Fruit fly (Drosophila melanogaster): ENCODE measurements around the gene TP53INP.

The TP53INP gene

dm6 chr3L:4411025-4411873 lies 4.5 kb downstream of the TP53INP start:
- TF ChIP-seq row (GFP tag; IDR thresholded peaks at IDR 0.05) (peak; percentile 25; the same call in 1 of the 3 replicates), pita (GFP tag; optimal IDR thresholded peaks at IDR 0.05) (no peak), CG12219 (GFP tag; optimal IDR thresholded peaks at IDR 0.05) (no peak), CG4730 (GFP tag; IDR thresholded peaks at IDR 0.05) (no peak), eve (GFP tag; optimal IDR thresholded peaks at IDR 0.05) (peak in 1 of 2 experiments; percentile 76), hbn (GFP tag; IDR thresholded peaks at IDR 0.05; ENCODE audit: partially characterized antibody) (no peak), CG8281 (tag; optimal IDR thresholded peaks at IDR 0.05) (no peak), E2f1 (GFP tag; IDR thresholded peaks at IDR 0.05) (no peak), Hr51 (GFP tag; optimal IDR thresholded peaks at IDR 0.05) (peak in 1 of 2 experiments; percentile 22), nerfin-1 (tag; optimal IDR thresholded peaks at IDR 0.05) (no peak), CG11695 (GFP tag; IDR thresholded peaks at IDR 0.05) (no peak), gcm2 (GFP tag; optimal IDR thresholded peaks at IDR 0.05) (no peak), CG8944 (GFP tag; optimal IDR thresholded peaks at IDR 0.05) (no peak), CG13624 (GFP tag; optimal IDR thresholded peaks at IDR 0.05) (peak; percentile 77), NfI (GFP tag; optimal IDR thresholded peaks at IDR 0.05) (peak; percentile 1), Ada2b (GFP tag; IDR thresholded peaks at IDR 0.05) (0 out of 2 replicates have a peak, but pooled peaks have one; percentile 3), pan (optimal IDR thresholded peaks at IDR 0.05) (no peak), pan (GFP tag; optimal IDR thresholded peaks at IDR 0.05 in 1 of 2, IDR thresholded peaks at IDR 0.05 in 1 of 2) (peak in 1 of 2 experiments; percentile 55), Hr78 (GFP tag; optimal IDR thresholded peaks at IDR 0.05) (peak in 1 of 2 experiments; percentile 3), CG7745 (tag; optimal IDR thresholded peaks at IDR 0.05) (no peak), caup (GFP tag; optimal IDR thresholded peaks at IDR 0.05; ENCODE audit: severe bottlenecking) (peak; percentile 8), eyg (GFP tag; optimal IDR thresholded peaks at IDR 0.05) (no peak), wor (GFP tag; IDR thresholded peaks at IDR 0.05) (no peak), sens (GFP tag) (peak; percentile 52), lab (GFP tag; optimal IDR thresholded peaks at IDR 0.05) (peak; percentile 9), CG15514 (GFP tag; optimal IDR thresholded peaks at IDR 0.05) (no peak), CG18011 (GFP tag; optimal IDR thresholded peaks at IDR 0.05) (peak; percentile 5), sqz (GFP tag; optimal IDR thresholded peaks at IDR 0.05) (no peak), CG8290 (GFP tag; optimal IDR thresholded peaks at IDR 0.05) (no peak), CG8290 (tag; optimal IDR thresholded peaks at IDR 0.05) (peak in 1 of 2 experiments; percentile 50), Blimp-1 (GFP tag; optimal IDR thresholded peaks at IDR 0.05) (no peak), Side (GFP tag; optimal IDR thresholded peaks at IDR 0.05) (no peak), sr (GFP tag; IDR thresholded peaks at IDR 0.05) (peak; percentile 66; the same call in 2 of the 3 replicates), CG14014 (GFP tag; IDR thresholded peaks at IDR 0.05) (0 out of 2 replicates have a peak, but pooled peaks have one; percentile 23), dmrt11E (tag; optimal IDR thresholded peaks at IDR 0.05) (no peak), Sox102F (GFP tag; optimal IDR thresholded peaks at IDR 0.05) (peak; percentile 13), CG7987 (GFP tag; optimal IDR thresholded peaks at IDR 0.05) (no peak), grau (tag; optimal IDR thresholded peaks at IDR 0.05) (peak; percentile 87), CG9797 (GFP tag; optimal IDR thresholded peaks at IDR 0.05) (no peak), ewg (GFP tag; optimal IDR thresholded peaks at IDR 0.05) (no peak), oc (tag; optimal IDR thresholded peaks at IDR 0.05) (peak; percentile 3), da (GFP tag; optimal IDR thresholded peaks at IDR 0.05) (no peak), CG9932 (GFP tag; IDR thresholded peaks at IDR 0.05) (peak; percentile 23; the same call in 1 of the 2 replicates), CG6175 (GFP tag; IDR thresholded peaks at IDR 0.05) (peak; percentile 72; the same call in 2 of the 3 replicates), Med (GFP tag) (peak; percentile 3), CG3847 (GFP tag; IDR thresholded peaks at IDR 0.05) (no peak), Meics (GFP tag; optimal IDR thresholded peaks at IDR 0.05) (peak; percentile 21), CG14441 (GFP tag; IDR thresholded peaks at IDR 0.05) (peak; percentile 40; the same call in 1 of the 2 replicates)
